Worm (Caenorhabditis elegans): ENCODE measurements around the gene F48G7.10.
A peak's percentile ranks its signal among the peaks of the same experiment; 100 is the strongest.

F48G7.10 gene

DNA sequence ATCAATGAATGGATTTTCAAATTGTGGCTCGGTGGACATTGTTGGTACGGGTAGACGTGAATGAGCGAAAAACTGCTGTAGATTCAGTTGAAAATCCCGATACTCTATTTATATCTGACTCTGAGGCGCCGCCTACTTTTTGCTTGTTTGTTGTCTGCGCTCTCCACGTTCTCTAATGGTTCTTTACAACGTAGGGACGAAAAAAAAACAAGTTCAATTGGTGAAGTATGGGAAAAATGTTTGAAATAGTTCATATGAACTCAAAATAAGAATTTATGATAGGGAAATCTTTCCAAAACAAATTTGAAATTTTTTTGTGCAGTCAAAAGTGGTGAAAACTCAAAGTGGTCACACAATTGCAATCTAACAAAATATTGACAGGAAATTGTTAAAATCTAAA lies at the start of gene F48G7.10:
F48G7.10 (minus strand) TSS at position 101 of the 400 bp plus-strand sequence.
- TF ChIP-seq F10E7.11 (tag; optimal IDR thresholded peaks at IDR 0.05): no peak

- TF ChIP-seq nhr-80 (tag; optimal IDR thresholded peaks at IDR 0.05) (peak; percentile 21), Y53G8AR.9 (GFP tag; conservative IDR thresholded peaks at IDR 0.05) (no peak)
Measured at ce11 chrV:683858-684257, 49.1 kb upstream of the F48G7.10 start, which contains the start of gene F31F4.1. TSS of gene F31F4.1 (plus strand) at chrV:684060.

DNA sequence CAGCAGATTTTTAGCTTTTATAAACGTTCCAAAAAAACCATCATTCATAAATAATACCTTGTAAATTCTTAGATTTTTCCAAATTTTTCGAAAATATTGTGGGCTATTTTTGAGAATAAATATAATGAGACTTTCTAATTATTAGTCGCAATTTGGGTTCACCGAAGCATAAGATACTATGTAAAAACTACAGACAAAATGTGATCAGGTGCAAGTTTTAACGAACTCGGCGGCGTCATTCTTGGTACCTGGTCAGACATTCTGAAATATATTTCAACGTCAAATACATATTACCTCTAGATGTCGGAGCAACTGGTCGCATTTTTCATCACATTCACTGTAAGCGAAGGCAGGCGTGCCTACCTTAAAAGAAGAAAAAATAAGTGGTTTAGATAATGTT lies 47.3 kb upstream of the F48G7.10 start, which contains the start of gene srx-23:
srx-23 (plus strand) TSS at position 301 of the 400 bp plus-strand sequence.
- no peak for TF ChIP-seq F22D6.2 (tag; optimal IDR thresholded peaks at IDR 0.05)
- TF ChIP-seq K12H6.12 (tag; optimal IDR thresholded peaks at IDR 0.05): no peak
- TF ChIP-seq C06A6.2 (GFP tag; conservative IDR thresholded peaks at IDR 0.05): no peak
- no peak for TF ChIP-seq dpl-1 (GFP tag; optimal IDR thresholded peaks at IDR 0.05)
- TF ChIP-seq F33H1.4 (GFP tag; IDR thresholded peaks at IDR 0.05): no peak
- no peak for TF ChIP-seq cebp-1 (GFP tag; IDR thresholded peaks at IDR 0.05)
- no peak for TF ChIP-seq cebp-1 (tag; optimal IDR thresholded peaks at IDR 0.05)

- TF ChIP-seq tbp1 (GFP tag; optimal IDR thresholded peaks at IDR 0.05) (no peak), K11D2.4 (GFP tag; IDR thresholded peaks at IDR 0.05) (no peak), efl-1 (GFP tag; optimal IDR thresholded peaks at IDR 0.05) (no peak), let-607 (tag; optimal IDR thresholded peaks at IDR 0.05) (no peak), ccch-3 (GFP tag; optimal IDR thresholded peaks at IDR 0.05) (no peak), hrde-1 (tag; optimal IDR thresholded peaks at IDR 0.05; ENCODE audit: borderline replicate concordance) (no peak)
Measured at ce11 chrV:679663-680062, 44.9 kb upstream of the F48G7.10 start, which contains the start of gene srx-22. TSS of gene srx-22 (plus strand) at chrV:679963.

ce11 chrV:676550-677084 lies 41.9 kb upstream of the F48G7.10 start, which contains the start of the genes fbxa-72 and srx-21:
TSS of gene fbxa-72 (minus strand) at chrV:676753.
TSS of gene srx-21 (plus strand) at chrV:677034.
- TF ChIP-seq ceh-100 (GFP tag; IDR thresholded peaks at IDR 0.05) (no peak), athp-1 (tag; optimal IDR thresholded peaks at IDR 0.05) (no peak), nhr-80 (tag; optimal IDR thresholded peaks at IDR 0.05) (peak; percentile 69), F39B2.1 (GFP tag; IDR thresholded peaks at IDR 0.05) (no peak), pha-4 (tag; optimal IDR thresholded peaks at IDR 0.05) (no peak)

DNA sequence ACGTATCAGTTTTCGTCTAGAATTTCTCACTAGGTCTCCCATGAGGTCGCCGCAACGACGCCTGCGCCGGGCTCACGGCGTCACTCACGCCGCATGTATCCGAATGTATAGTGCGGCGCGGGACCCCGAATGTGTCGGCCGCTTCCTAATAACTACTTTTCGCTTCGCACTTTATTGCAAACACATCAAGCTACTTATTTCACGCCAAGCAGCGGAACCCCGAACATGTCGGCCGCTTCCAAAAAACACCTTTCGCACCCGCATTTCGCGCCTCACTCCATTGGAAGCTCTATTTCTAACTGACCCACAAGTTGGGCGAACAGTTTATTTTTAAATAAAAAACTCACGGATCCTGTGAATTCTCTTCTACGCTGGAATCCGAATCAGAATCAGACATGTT lies 41.3 kb upstream of the F48G7.10 start:
- TF ChIP-seq F57A8.1 (GFP tag; optimal IDR thresholded peaks at IDR 0.05): no peak
- TF ChIP-seq snpc-1.1 (tag; optimal IDR thresholded peaks at IDR 0.05; ENCODE audit: insufficient read depth): peak; percentile 54
- TF ChIP-seq snpc-4 (GFP tag; optimal IDR thresholded peaks at IDR 0.05): no peak
- peak in 2 of 4 experiments; percentile 78 to 88 for TF ChIP-seq snpc-4 (tag; optimal IDR thresholded peaks at IDR 0.05)
- no peak for TF ChIP-seq B0261.1 (tag; optimal IDR thresholded peaks at IDR 0.05)
- no peak for TF ChIP-seq rcor-1 (GFP tag; IDR thresholded peaks at IDR 0.05)
- 0 out of 2 replicates have a peak, but pooled peaks have one; percentile 42 for TF ChIP-seq zfh-2 (GFP tag; conservative IDR thresholded peaks at IDR 0.05)
- no peak for TF ChIP-seq ceh-27 (GFP tag; optimal IDR thresholded peaks at IDR 0.05)
- TF ChIP-seq mcd-1 (GFP tag; IDR thresholded peaks at IDR 0.05): no peak

Measured in whole organism, young adult.